Fruit fly (Drosophila melanogaster) whole organism, embryonic: ENCODE measurements around the gene ebd2.

Source experiments
- CG11398 ChIP-seq: fragments of 200-800 bp; sonication (Bioruptor generic); optimal IDR thresholded peaks from 2 replicates; lab custom pipeline; 2016; ENCODE audit warnings: missing biosample characterization, missing genetic modification characterization
- CG11456 ChIP-seq: fragments of 200-800 bp; sonication (Bioruptor generic); IDR thresholded peaks from 3 replicates; pipeline ENCODE4 v1.3.6; 2022; ENCODE audit warnings: missing biosample characterization, missing genetic modification characterization
- CG12942 ChIP-seq: fragments of 200-800 bp; sonication (Bioruptor generic); optimal IDR thresholded peaks from 3 replicates; lab custom pipeline; 2016; ENCODE audit warnings: missing biosample characterization, missing genetic modification characterization
- CG16815 ChIP-seq: fragments of 200-800 bp; sonication (Bioruptor generic); optimal IDR thresholded peaks from 3 replicates; lab custom pipeline; 2017; ENCODE audit warnings: missing biosample characterization, mild to moderate bottlenecking, missing genetic modification characterization
- CG9817 ChIP-seq: fragments of 200-800 bp; sonication (Bioruptor generic); optimal IDR thresholded peaks from 2 replicates; lab custom pipeline; 2018; ENCODE audit warnings: missing biosample characterization, mild to moderate bottlenecking, missing genetic modification characterization, moderate library complexity
- Dfd ChIP-seq, 2 experiments: fragments of >200 bp; optimal IDR thresholded peaks; 2 replicates each; lab custom pipeline; 2017; ENCODE audit warnings: missing biosample characterization in 2 of 2, missing genetic modification characterization in 2 of 2
- hbn ChIP-seq: fragments of 200-800 bp; sonication (Bioruptor generic); IDR thresholded peaks from 2 replicates; pipeline ENCODE4 v1.3.6; 2022; ENCODE audit warnings: missing biosample characterization, missing genetic modification characterization; ENCODE audit not compliant: partially characterized antibody
- kay ChIP-seq: fragments of 200-800 bp; sonication (Bioruptor generic); optimal IDR thresholded peaks from 2 replicates; lab custom pipeline; 2016; ENCODE audit warnings: missing biosample characterization, missing genetic modification characterization

DNA sequence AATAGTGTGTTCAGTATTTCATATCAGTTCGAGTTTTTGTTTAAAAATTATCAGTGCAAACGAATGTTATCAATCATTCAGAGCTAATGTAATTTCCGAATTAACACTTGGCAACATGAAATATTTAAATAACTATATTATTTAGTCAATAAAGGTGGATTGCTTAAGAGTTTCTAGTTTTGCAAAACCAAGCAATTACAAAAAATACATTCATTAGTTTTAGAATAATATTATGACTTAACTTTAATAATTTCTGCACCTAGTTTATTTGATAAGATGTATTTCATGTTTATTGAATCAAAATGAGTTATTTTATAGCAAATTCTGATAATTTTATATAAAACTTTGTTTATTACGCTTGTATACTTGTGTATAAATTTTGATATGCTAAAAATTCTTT, 34.4 kb upstream of the ebd2 start:
- TF ChIP-seq Dfd (GFP tag; optimal IDR thresholded peaks at IDR 0.05; lab: Kevin White, UChicago) = no peak
- TF ChIP-seq CG11398 (GFP tag; lab: Kevin White, UChicago) = no peak
- TF ChIP-seq CG11456 = no peak
- TF ChIP-seq kay (GFP tag; lab: Kevin White, UChicago) = no peak
- no peak for TF ChIP-seq hbn
- TF ChIP-seq CG12942 (GFP tag; lab: Kevin White, UChicago) = no peak
- TF ChIP-seq CG9817 (tag; lab: Kevin White, UChicago) = no peak
- no peak for TF ChIP-seq CG16815
